Worm (Caenorhabditis elegans): ENCODE measurements around the gene mccc-2.

ce11 chrIII:9077708-9078107 lies 11.5 kb downstream of the mccc-2 start, which contains the start of gene F02A9.1:
- TF ChIP-seq fos-1 (tag; optimal IDR thresholded peaks at IDR 0.05) (no peak), aha-1 (tag; optimal IDR thresholded peaks at IDR 0.05) (no peak), snpc-4 (tag; optimal IDR thresholded peaks at IDR 0.05) (no peak), nhr-47 (tag; optimal IDR thresholded peaks at IDR 0.05) (no peak), aly-2 (tag; optimal IDR thresholded peaks at IDR 0.05) (no peak), ztf-11 (tag; optimal IDR thresholded peaks at IDR 0.05) (no peak), nhr-76 (tag; optimal IDR thresholded peaks at IDR 0.05) (no peak), mep-1 (tag; optimal IDR thresholded peaks at IDR 0.05) (no peak)
